Fruit fly (Drosophila melanogaster) whole organism, embryonic: ENCODE results near the gene CG14230.

Experiments used
- Abd-B ChIP-seq: fragments of 200-800 bp; sonication (Bioruptor generic); optimal IDR thresholded peaks from 2 replicates; lab custom pipeline; 2018; ENCODE audit warnings: missing biosample characterization, mild to moderate bottlenecking, missing genetic modification characterization, moderate library complexity
- Asciz ChIP-seq: fragments of 200-800 bp; sonication (Bioruptor generic); optimal IDR thresholded peaks from 2 replicates; lab custom pipeline; 2017; ENCODE audit warnings: missing biosample characterization, mild to moderate bottlenecking, missing genetic modification characterization, missing genetic modification reagents
- Awh ChIP-seq: fragments of 200-800 bp; sonication (Bioruptor generic); IDR thresholded peaks from 2 replicates; pipeline ENCODE4, ENCODE4 v1.3.6; 2022; ENCODE audit warnings: missing biosample characterization, missing genetic modification characterization
- CG1024 ChIP-seq: fragments of 200-800 bp; sonication (Bioruptor generic); IDR thresholded peaks from 2 replicates; pipeline ENCODE4 v1.3.6; 2022; ENCODE audit warnings: missing biosample characterization, missing genetic modification characterization
- CG10321 ChIP-seq: fragments of 200-800 bp; sonication (Bioruptor generic); IDR thresholded peaks from 2 replicates; pipeline ENCODE4 v1.3.6; 2022; ENCODE audit warnings: missing biosample characterization, missing genetic modification characterization
- CG10431 ChIP-seq: fragments of 200-800 bp; sonication (Bioruptor generic); optimal IDR thresholded peaks from 3 replicates; lab custom pipeline; 2018; ENCODE audit warnings: missing biosample characterization, mild to moderate bottlenecking, missing genetic modification characterization
- CG10959 ChIP-seq: fragments of 200-800 bp; sonication (Bioruptor generic); IDR thresholded peaks from 2 replicates; pipeline ENCODE4 v1.3.6; 2022; ENCODE audit warnings: missing biosample characterization, missing genetic modification characterization
- CG11093 ChIP-seq: fragments of 200-800 bp; sonication (Bioruptor generic); IDR thresholded peaks from 3 replicates; pipeline ENCODE4 v1.3.6; 2022; ENCODE audit warnings: missing biosample characterization, missing genetic modification characterization
- CG11398 ChIP-seq: fragments of 200-800 bp; sonication (Bioruptor generic); optimal IDR thresholded peaks from 2 replicates; lab custom pipeline; 2016; ENCODE audit warnings: missing biosample characterization, missing genetic modification characterization
- CG14050 ChIP-seq: fragments of 200-800 bp; sonication (Bioruptor generic); IDR thresholded peaks from 3 replicates; pipeline ENCODE4 v1.3.6; 2022; ENCODE audit warnings: missing biosample characterization, missing genetic modification characterization
- CG15011 ChIP-seq: fragments of 200-800 bp; sonication (Bioruptor generic); optimal IDR thresholded peaks from 3 replicates; lab custom pipeline; 2018; ENCODE audit warnings: missing biosample characterization, mild to moderate bottlenecking, missing genetic modification characterization
- CG15601 ChIP-seq: fragments of 200-800 bp; sonication (Bioruptor generic); optimal IDR thresholded peaks from 3 replicates; lab custom pipeline; 2019; ENCODE audit warnings: missing biosample characterization, mild to moderate bottlenecking, missing genetic modification characterization, moderate library complexity
- CG1603 ChIP-seq: fragments of 200-800 bp; sonication (Bioruptor generic); optimal IDR thresholded peaks from 2 replicates; lab custom pipeline; 2019; ENCODE audit warnings: missing biosample characterization, mild to moderate bottlenecking, missing genetic modification characterization, moderate library complexity
- CG16863 ChIP-seq: fragments of 200-800 bp; sonication (Bioruptor generic); optimal IDR thresholded peaks from 3 replicates; lab custom pipeline; 2016; ENCODE audit warnings: missing biosample characterization, missing genetic modification characterization
- CG17385 ChIP-seq: fragments of 200-800 bp; sonication (Bioruptor generic); optimal IDR thresholded peaks from 3 replicates; lab custom pipeline; 2018; ENCODE audit warnings: missing biosample characterization, mild to moderate bottlenecking, missing genetic modification characterization
- CG18476 ChIP-seq: fragments of 200-800 bp; sonication (Bioruptor generic); optimal IDR thresholded peaks from 2 replicates; lab custom pipeline; 2016; ENCODE audit warnings: missing biosample characterization, mild to moderate bottlenecking, missing genetic modification characterization
- CG3726 ChIP-seq: fragments of 200-800 bp; sonication (Bioruptor generic); IDR thresholded peaks from 3 replicates; pipeline ENCODE4, ENCODE4 v1.3.6; 2022; ENCODE audit warnings: missing biosample characterization, missing genetic modification characterization
- CG6272 ChIP-seq: fragments of 200-800 bp; sonication (Bioruptor generic); IDR thresholded peaks from 2 replicates; pipeline ENCODE4 v1.3.6; 2022; ENCODE audit warnings: missing biosample characterization, missing genetic modification characterization
- CG6683 ChIP-seq: fragments of 200-800 bp; sonication (Bioruptor generic); optimal IDR thresholded peaks from 2 replicates; lab custom pipeline; 2017; ENCODE audit warnings: missing biosample characterization, mild to moderate bottlenecking, missing genetic modification characterization, missing genetic modification reagents
- CG8924 ChIP-seq: fragments of 200-800 bp; optimal IDR thresholded peaks from 3 replicates; lab custom pipeline; 2019; ENCODE audit warnings: missing biosample characterization, mild to moderate bottlenecking, missing genetic modification characterization, moderate library complexity
- CTCF ChIP-seq: fragments of 200-800 bp; sonication (Bioruptor generic); optimal IDR thresholded peaks from 2 replicates; lab custom pipeline; 2017; ENCODE audit warnings: missing biosample characterization, mild to moderate bottlenecking, missing genetic modification characterization, moderate library complexity
- Chrac-16 ChIP-seq: fragments of 200-800 bp; sonication (Bioruptor generic); optimal IDR thresholded peaks from 3 replicates; lab custom pipeline; 2016; ENCODE audit warnings: missing biosample characterization, missing genetic modification characterization
- CoRest ChIP-seq: fragments of 200-800 bp; sonication (Bioruptor generic); optimal IDR thresholded peaks from 3 replicates; lab custom pipeline; 2018; ENCODE audit warnings: missing biosample characterization, mild to moderate bottlenecking, missing genetic modification characterization, moderate library complexity
- Dll ChIP-seq: fragments of 200-800 bp; sonication (Bioruptor generic); IDR thresholded peaks from 4 replicates; pipeline ENCODE4 v1.3.6; 2022; ENCODE audit warnings: missing biosample characterization, missing genetic modification characterization; ENCODE audit not compliant: partially characterized antibody
- Dp ChIP-seq: fragments of 200-800 bp; sonication (Bioruptor generic); optimal IDR thresholded peaks from 2 replicates; lab custom pipeline; 2018; ENCODE audit warnings: missing biosample characterization, mild to moderate bottlenecking, missing genetic modification characterization, moderate library complexity
- Fer2 ChIP-seq: fragments of 200-800 bp; sonication (Bioruptor generic); optimal IDR thresholded peaks from 2 replicates; lab custom pipeline; 2018; ENCODE audit warnings: missing biosample characterization, mild to moderate bottlenecking, missing genetic modification characterization, moderate library complexity
- HLH3B ChIP-seq: fragments of 200-800 bp; sonication (Bioruptor generic); IDR thresholded peaks from 2 replicates; pipeline ENCODE4 v1.3.6; 2022; ENCODE audit warnings: missing biosample characterization, missing genetic modification characterization
- HmgZ ChIP-seq: fragments of 200-800 bp; sonication (Bioruptor generic); optimal IDR thresholded peaks from 2 replicates; lab custom pipeline; 2018; ENCODE audit warnings: missing biosample characterization, mild to moderate bottlenecking, missing genetic modification characterization
- Hsf ChIP-seq: fragments of 200-800 bp; sonication (Bioruptor generic); optimal IDR thresholded peaks from 3 replicates; lab custom pipeline; 2016; ENCODE audit warnings: missing biosample characterization, missing genetic modification characterization
- Jarid2 ChIP-seq: fragments of 200-800 bp; sonication (Bioruptor generic); optimal IDR thresholded peaks from 3 replicates; lab custom pipeline; 2017; ENCODE audit warnings: mild to moderate bottlenecking, missing biosample characterization, missing genetic modification reagents, missing genetic modification characterization
- Kr ChIP-seq: fragments of 200-800 bp; sonication (Bioruptor generic); optimal IDR thresholded peaks from 2 replicates; lab custom pipeline; 2017; ENCODE audit warnings: missing biosample characterization, mild to moderate bottlenecking, missing genetic modification characterization
- Mrtf ChIP-seq: fragments of 200-800 bp; sonication (Bioruptor generic); IDR thresholded peaks from 3 replicates; pipeline ENCODE4 v1.3.6; 2022; ENCODE audit warnings: missing biosample characterization, missing genetic modification characterization
- NFAT ChIP-seq: fragments of 200-800 bp; sonication (Bioruptor generic); IDR thresholded peaks from 2 replicates; pipeline ENCODE4 v1.3.6; 2022; ENCODE audit warnings: missing biosample characterization, missing genetic modification characterization
- ac ChIP-seq: fragments of 200-800 bp; sonication (Bioruptor generic); optimal IDR thresholded peaks from 3 replicates; lab custom pipeline; 2017; ENCODE audit warnings: missing biosample characterization, mild to moderate bottlenecking, missing genetic modification characterization
- cad ChIP-seq: fragments of >200 bp; optimal IDR thresholded peaks from 2 replicates; lab custom pipeline; 2017; ENCODE audit warnings: missing biosample characterization, missing genetic modification characterization
- caup ChIP-seq: fragments of 200-800 bp; sonication (Bioruptor generic); optimal IDR thresholded peaks from 3 replicates; lab custom pipeline; 2017; ENCODE audit warnings: missing biosample characterization, mild to moderate bottlenecking, missing genetic modification characterization, moderate library complexity; ENCODE audit not compliant: severe bottlenecking
- disco-r ChIP-seq: fragments of 200-800 bp; sonication (Bioruptor generic); optimal IDR thresholded peaks from 2 replicates; lab custom pipeline; 2016; ENCODE audit warnings: missing biosample characterization, missing genetic modification characterization
- esg ChIP-seq: fragments of 200-800 bp; sonication (Bioruptor generic); conservative IDR thresholded peaks from 2 replicates; pipeline ENCODE4 v1.3.6; 2022; ENCODE audit warnings: missing biosample characterization, missing genetic modification characterization
- gcm ChIP-seq: fragments of 200-800 bp; sonication (Bioruptor generic); optimal IDR thresholded peaks from 2 replicates; lab custom pipeline; 2019; ENCODE audit warnings: missing biosample characterization, mild to moderate bottlenecking, missing genetic modification characterization, moderate library complexity
- grn ChIP-seq: fragments of 200-800 bp; sonication (Bioruptor generic); optimal IDR thresholded peaks from 3 replicates; lab custom pipeline; 2017; ENCODE audit warnings: missing biosample characterization, missing genetic modification characterization
- her ChIP-seq: fragments of 200-800 bp; sonication (Bioruptor generic); optimal IDR thresholded peaks from 2 replicates; lab custom pipeline; 2016; ENCODE audit warnings: missing biosample characterization, missing genetic modification characterization
- jumu ChIP-seq: fragments of 200-800 bp; sonication (Bioruptor generic); optimal IDR thresholded peaks from 3 replicates; lab custom pipeline; 2016; ENCODE audit warnings: missing biosample characterization, missing genetic modification characterization
- nmo ChIP-seq: fragments of 200-800 bp; sonication (Bioruptor generic); optimal IDR thresholded peaks from 2 replicates; lab custom pipeline; 2018; ENCODE audit warnings: missing biosample characterization, mild to moderate bottlenecking, missing genetic modification characterization, moderate library complexity
- pum ChIP-seq: fragments of 200-800 bp; sonication (Bioruptor generic); optimal IDR thresholded peaks from 2 replicates; lab custom pipeline; 2016; ENCODE audit warnings: missing biosample characterization, missing genetic modification characterization
- repo ChIP-seq: fragments of 200-800 bp; sonication (Bioruptor generic); optimal IDR thresholded peaks from 2 replicates; lab custom pipeline; 2016; ENCODE audit warnings: missing biosample characterization, missing genetic modification characterization
- sens ChIP-seq: fragments of 200-800 bp; sonication (Bioruptor generic); peaks from one replicate; lab custom pipeline; 2016; ENCODE audit warnings: missing biosample characterization, missing genetic modification characterization
- tgo ChIP-seq: fragments of 200-800 bp; sonication (Bioruptor generic); IDR thresholded peaks from 3 replicates; pipeline ENCODE4 v1.3.6; 2022; ENCODE audit warnings: missing biosample characterization, missing genetic modification characterization
- tll ChIP-seq, 2 experiments: fragments of 200-800 bp in 1 of 2; fragments of >200 bp in 1 of 2; sonication (Bioruptor generic) in 1 of 2; optimal IDR thresholded peaks; 2 replicates each; lab custom pipeline; 2017 to 2019; ENCODE audit warnings: missing biosample characterization in 2 of 2, missing genetic modification characterization in 2 of 2, mild to moderate bottlenecking in 1 of 2, moderate library complexity in 1 of 2
- trem ChIP-seq: fragments of 200-800 bp; optimal IDR thresholded peaks from 3 replicates; lab custom pipeline; 2019; ENCODE audit warnings: missing biosample characterization, mild to moderate bottlenecking, missing genetic modification characterization, moderate library complexity
- vvl ChIP-seq: fragments of 200-800 bp; sonication (Bioruptor generic); IDR thresholded peaks from 2 replicates; pipeline ENCODE4 v1.3.6; 2022; ENCODE audit warnings: missing biosample characterization, missing genetic modification characterization
- zfh1 ChIP-seq: fragments of 200-800 bp; sonication (Bioruptor generic); IDR thresholded peaks from 3 replicates; pipeline ENCODE4 v1.3.6; 2022; ENCODE audit warnings: missing biosample characterization, missing genetic modification characterization

CG14230 gene

dm6 chrX:19663196-19663858 is 40.6 kb upstream of the CG14230 start (continued):
- no peak for TF ChIP-seq Jarid2
- peak; percentile 55 for TF ChIP-seq CG18476
- peak; percentile 11 for TF ChIP-seq Chrac-16 (GFP tag; lab: Kevin White, UChicago)
- no peak for TF ChIP-seq Asciz (GFP tag; lab: Kevin White, UChicago)
- no peak for TF ChIP-seq tll (GFP tag; optimal IDR thresholded peaks at IDR 0.05; lab: Kevin White, UChicago)
- no peak for TF ChIP-seq CG6683 (GFP tag; lab: Kevin White, UChicago)
- TF ChIP-seq Hsf (GFP tag; lab: Kevin White, UChicago) = peak; percentile 34
- TF ChIP-seq sens (GFP tag; lab: Kevin White, UChicago) = peak; percentile 91
- peak; percentile 66 for TF ChIP-seq CG17385 (GFP tag; lab: Kevin White, UChicago)
- no peak for TF ChIP-seq CTCF (GFP tag; lab: Kevin White, UChicago)
- no peak for TF ChIP-seq CG15601
- TF ChIP-seq zfh1 (GFP tag; lab: Robert Waterston, UW) = no peak
- no peak for TF ChIP-seq vvl (GFP tag; lab: Robert Waterston, UW)
- no peak for TF ChIP-seq grn (GFP tag; lab: Kevin White, UChicago)
- peak; percentile 70 for TF ChIP-seq nmo (GFP tag; lab: Kevin White, UChicago)
- TF ChIP-seq CG10959 (GFP tag; lab: Robert Waterston, UW) = no peak
- peak; percentile 31 for TF ChIP-seq pum (GFP tag; lab: Kevin White, UChicago)
- no peak for TF ChIP-seq CG11398 (GFP tag; lab: Kevin White, UChicago)
- no peak for TF ChIP-seq CG11093 (GFP tag; lab: Robert Waterston, UW)
- TF ChIP-seq Dll (GFP tag; lab: Robert Waterston, UW) = no peak
- no peak for TF ChIP-seq HLH3B (GFP tag; lab: Robert Waterston, UW)
- peak; percentile 57 for TF ChIP-seq CG15011 (GFP tag; lab: Kevin White, UChicago)
- no peak for TF ChIP-seq CG16863
- TF ChIP-seq cad (GFP tag; lab: Kevin White, UChicago) = no peak
- TF ChIP-seq NFAT (GFP tag; lab: Robert Waterston, UW) = no peak
- no peak for TF ChIP-seq CG3726 (GFP tag; lab: Robert Waterston, UW)
- no peak for TF ChIP-seq disco-r
- TF ChIP-seq Fer2 (tag; lab: Kevin White, UChicago) = no peak
- peak; percentile 10 for TF ChIP-seq caup (GFP tag; lab: Kevin White, UChicago)
- peak; percentile 41 for TF ChIP-seq Abd-B
- TF ChIP-seq repo = no peak
- no peak for TF ChIP-seq ac (GFP tag; lab: Kevin White, UChicago)
- TF ChIP-seq tgo (GFP tag; lab: Robert Waterston, UW) = no peak; the same call in 2 of the 3 replicates
- TF ChIP-seq gcm (GFP tag; lab: Kevin White, UChicago) = no peak
- peak; percentile 17 for TF ChIP-seq trem (tag; lab: Kevin White, UChicago)
- TF ChIP-seq Mrtf (GFP tag; lab: Robert Waterston, UW) = no peak
- TF ChIP-seq CG8924 = peak; percentile 69
- no peak for TF ChIP-seq CG1603 (tag; lab: Kevin White, UChicago)
- TF ChIP-seq Awh = 0 out of 2 replicates have a peak, but pooled peaks have one; percentile 13
- no peak for TF ChIP-seq CG10321 (GFP tag; lab: Robert Waterston, UW)
- no peak for TF ChIP-seq CG1024
- no peak for TF ChIP-seq esg
- TF ChIP-seq HmgZ (tag; lab: Kevin White, UChicago) = no peak
- TF ChIP-seq CoRest (tag; lab: Kevin White, UChicago) = peak; percentile 76
- TF ChIP-seq CG14050 (GFP tag; lab: Robert Waterston, UW) = no peak
- TF ChIP-seq CG10431 = no peak
- TF ChIP-seq jumu (GFP tag; lab: Kevin White, UChicago) = no peak
- no peak for TF ChIP-seq Dp
- TF ChIP-seq CG6272 = no peak
- TF ChIP-seq her (GFP tag; lab: Kevin White, UChicago) = no peak
- TF ChIP-seq Kr (GFP tag; lab: Kevin White, UChicago) = no peak
